Fruit fly (Drosophila melanogaster) Kc167 (cell line): ENCODE data around the gene CG1722.

Experiments used
- Sin3A ChIP-seq: fragments of >200 bp; optimal IDR thresholded peaks from 2 replicates; lab custom pipeline; 2018; ENCODE audit warnings: missing external identifiers
- h ChIP-seq: fragments of >200 bp; optimal IDR thresholded peaks from 3 replicates; lab custom pipeline; 2018; ENCODE audit warnings: missing external identifiers
- psq ChIP-seq: fragments of >200 bp; optimal IDR thresholded peaks from 2 replicates; lab custom pipeline; 2017; ENCODE audit warnings: missing external identifiers

DNA sequence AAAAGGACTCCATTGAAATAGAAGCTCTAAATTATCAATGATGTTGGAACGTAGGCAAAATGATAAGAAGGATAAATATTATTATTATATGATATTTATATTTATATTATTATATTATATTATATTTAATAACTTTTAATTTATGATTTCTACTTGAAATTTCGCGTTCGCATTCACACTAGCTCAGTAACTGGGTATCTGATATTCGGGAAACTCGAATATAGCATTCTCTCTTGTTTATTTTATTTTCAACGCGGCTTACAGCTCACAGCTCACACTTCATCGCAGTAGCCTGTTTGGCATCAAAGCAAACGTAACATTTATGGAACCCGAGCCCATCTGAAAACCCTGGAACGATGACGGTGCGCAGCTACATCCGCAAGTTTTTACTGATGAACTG, 34.1 kb upstream of the CG1722 start, which contains the start of gene CG1494:
- TF ChIP-seq h (lab: Kevin White, UChicago) (no peak), psq (lab: Kevin White, UChicago) (no peak), Sin3A (lab: Kevin White, UChicago) (no peak)
